Fruit fly (Drosophila melanogaster) whole organism, prepupa: Measurements from ENCODE around the gene CG6873.

ENCODE experiments used
- Blimp-1 ChIP-seq: fragments of 200-800 bp; sonication (Bioruptor generic); optimal IDR thresholded peaks from 3 replicates; lab custom pipeline; 2017; ENCODE audit warnings: missing biosample characterization, missing genetic modification characterization, mild to moderate bottlenecking, moderate library complexity, missing genetic modification reagents
- CG10669 ChIP-seq: fragments of 200-800 bp; sonication (Bioruptor generic); optimal IDR thresholded peaks from 3 replicates; lab custom pipeline; 2018; ENCODE audit warnings: missing biosample characterization, mild to moderate bottlenecking, missing genetic modification characterization, moderate library complexity
- CG15336 ChIP-seq: fragments of 200-800 bp; sonication (Bioruptor generic); IDR thresholded peaks from 2 replicates; pipeline ENCODE4 v1.3.6; 2022; ENCODE audit warnings: missing biosample characterization, missing genetic modification characterization
- CG34406 ChIP-seq: fragments of 200-800 bp; sonication (Bioruptor generic); optimal IDR thresholded peaks from 3 replicates; lab custom pipeline; 2016; ENCODE audit warnings: missing biosample characterization, missing genetic modification characterization
- CG6163 ChIP-seq: fragments of 200-800 bp; sonication (Bioruptor generic); IDR thresholded peaks from 3 replicates; pipeline ENCODE4 v1.3.6; 2022; ENCODE audit warnings: missing biosample characterization, missing genetic modification characterization
- CG6854 ChIP-seq: fragments of 200-800 bp; sonication (Bioruptor generic); optimal IDR thresholded peaks from 2 replicates; lab custom pipeline; 2017; ENCODE audit warnings: missing biosample characterization, mild to moderate bottlenecking, missing genetic modification characterization
- Hr38 ChIP-seq: sonication (Bioruptor generic); optimal IDR thresholded peaks from 2 replicates; lab custom pipeline; 2016; ENCODE audit warnings: missing biosample characterization, missing genetic modification characterization
- OdsH ChIP-seq: fragments of 200-800 bp; sonication (Bioruptor generic); optimal IDR thresholded peaks from 3 replicates; lab custom pipeline; 2016; ENCODE audit warnings: missing biosample characterization, missing genetic modification characterization
- achi ChIP-seq: fragments of 200-800 bp; sonication (Bioruptor generic); optimal IDR thresholded peaks from 3 replicates; lab custom pipeline; 2016; ENCODE audit warnings: missing biosample characterization, missing genetic modification characterization
- net ChIP-seq: fragments of 200-800 bp; sonication (Bioruptor generic); optimal IDR thresholded peaks from 3 replicates; lab custom pipeline; 2016; ENCODE audit warnings: missing biosample characterization, missing genetic modification characterization

DNA sequence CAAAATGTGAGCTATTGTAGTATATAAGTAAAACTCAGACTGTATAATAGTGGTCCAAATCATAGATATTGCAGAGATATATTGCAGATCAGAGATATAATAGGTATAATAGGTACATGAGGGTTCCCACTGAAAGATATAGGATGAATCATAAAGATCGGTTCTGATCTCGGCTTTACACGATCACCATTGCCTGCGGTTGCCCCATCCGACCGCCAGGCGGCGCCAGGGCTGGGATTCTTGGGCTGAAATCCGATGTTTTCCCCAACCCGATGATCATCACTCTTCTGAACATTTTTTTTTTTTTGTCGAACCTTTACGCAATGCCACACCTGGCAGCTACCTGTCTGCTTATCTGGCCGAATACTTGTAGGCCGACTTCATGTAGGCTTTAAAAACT, 35.8 kb downstream of the CG6873 start:
- TF ChIP-seq CG15336 (GFP tag; lab: Robert Waterston, UW): no peak
- TF ChIP-seq Hr38 (GFP tag; lab: Kevin White, UChicago): no peak
- no peak for TF ChIP-seq Blimp-1 (GFP tag; lab: Kevin White, UChicago)
- no peak for TF ChIP-seq net (GFP tag; lab: Kevin White, UChicago)
- no peak for TF ChIP-seq achi (GFP tag; lab: Kevin White, UChicago)
- TF ChIP-seq CG34406 (GFP tag; lab: Kevin White, UChicago): no peak
- no peak for TF ChIP-seq CG10669
- no peak for TF ChIP-seq CG6854 (GFP tag; lab: Kevin White, UChicago)
- TF ChIP-seq OdsH (GFP tag; lab: Kevin White, UChicago): no peak
- TF ChIP-seq CG6163: 0 out of 3 replicates have a peak, but pooled peaks have one; percentile 8
